Fruit fly (Drosophila melanogaster) S2 (cell line): ENCODE data around the gene Hcf.

Experiments
- CG8478 ChIP-seq: fragments of >200 bp; optimal IDR thresholded peaks from 2 replicates; lab custom pipeline; 2018
- CTCF ChIP-seq, 2 experiments: fragments of >200 bp; optimal IDR thresholded peaks; 2 replicates each; lab custom pipeline; 2018

DNA sequence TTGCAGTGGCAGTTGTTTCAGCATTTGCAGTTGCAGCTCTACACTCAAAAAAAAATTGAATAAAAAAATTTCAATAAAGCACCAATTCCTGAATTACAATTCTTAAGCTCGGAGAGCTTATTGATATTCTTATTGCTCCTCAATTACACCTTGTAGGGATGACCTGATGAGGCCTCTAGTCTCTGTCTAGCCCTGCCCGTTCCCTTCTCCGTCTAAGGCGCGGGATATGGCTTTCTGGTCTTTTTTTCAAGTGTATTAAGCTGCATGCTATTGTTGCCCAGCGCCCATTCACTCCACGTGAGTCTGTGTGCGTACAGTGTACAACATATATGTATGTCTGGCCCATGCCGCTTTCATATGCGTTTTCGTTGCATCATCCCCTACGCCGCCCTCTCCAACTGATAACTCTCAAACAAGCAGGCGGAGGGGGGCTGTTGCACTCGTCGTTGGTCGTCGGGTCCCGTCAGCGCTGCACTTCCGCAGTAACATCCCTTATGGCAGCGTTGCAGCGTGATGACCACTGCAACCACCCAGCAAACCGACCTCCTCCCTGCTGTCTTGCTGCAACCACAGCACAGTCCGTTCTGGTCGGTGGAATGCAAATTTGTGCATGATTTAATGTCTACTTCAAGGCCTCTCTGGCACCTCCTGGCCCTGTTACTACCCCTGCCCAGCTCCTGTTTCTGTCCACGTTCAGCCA is 36.3 kb downstream of the Hcf start:
- no peak for TF ChIP-seq CTCF (optimal IDR thresholded peaks at IDR 0.05; lab: Kevin White, UChicago)
- TF ChIP-seq CG8478 (lab: Kevin White, UChicago), result no peak
